Worm (Caenorhabditis elegans): ENCODE measurements around the gene R151.2.

DNA sequence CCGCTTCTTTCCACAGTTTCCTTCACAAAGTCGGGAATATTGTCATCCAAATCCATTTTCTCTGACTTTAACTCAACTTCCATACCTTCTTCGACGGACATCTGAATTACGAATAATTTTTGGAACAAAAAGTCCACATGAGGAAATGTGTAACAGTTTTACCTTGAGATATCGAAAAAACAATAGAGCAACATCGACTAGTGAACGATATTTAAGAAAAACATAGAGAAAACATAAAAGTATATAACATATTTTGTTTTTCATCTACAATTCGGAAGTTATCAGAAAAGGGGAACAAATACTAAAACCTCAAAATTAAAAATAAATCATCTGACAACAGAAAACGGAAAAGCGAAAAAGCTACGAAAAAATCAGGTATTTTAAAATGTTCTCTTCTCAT, 23.0 kb downstream of the R151.2 start, which contains the start of gene adr-2:
- TF ChIP-seq elt-3 (tag; optimal IDR thresholded peaks at IDR 0.05) = no peak
- TF ChIP-seq sup-37 (GFP tag; optimal IDR thresholded peaks at IDR 0.05) = no peak
- TF ChIP-seq aly-2 (tag; optimal IDR thresholded peaks at IDR 0.05) = no peak

Measured in whole organism, L1 larva.